Worm (Caenorhabditis elegans) whole organism, midembryonic: Measurements from ENCODE around the gene VZK822L.2.

Source experiments
- T22C8.4 ChIP-seq: fragments of 200-800 bp; sonication (Bioruptor generic); IDR thresholded peaks from 2 replicates; pipeline ENCODE4 v1.3.6; 2022; ENCODE audit warnings: missing genetic modification characterization, missing compliant biosample characterization
- flt-1 ChIP-seq: fragments of 200-800 bp; sonication (Bioruptor generic); IDR thresholded peaks from 2 replicates; pipeline ENCODE4 v1.3.6; 2022; ENCODE audit warnings: missing genetic modification characterization, missing compliant biosample characterization
- ref-1 ChIP-seq: fragments of 200-800 bp; sonication (Bioruptor generic); conservative IDR thresholded peaks from 2 replicates; pipeline ENCODE4 v1.3.6; 2022; ENCODE audit warnings: missing genetic modification reagents, missing genetic modification characterization, missing compliant biosample characterization

DNA sequence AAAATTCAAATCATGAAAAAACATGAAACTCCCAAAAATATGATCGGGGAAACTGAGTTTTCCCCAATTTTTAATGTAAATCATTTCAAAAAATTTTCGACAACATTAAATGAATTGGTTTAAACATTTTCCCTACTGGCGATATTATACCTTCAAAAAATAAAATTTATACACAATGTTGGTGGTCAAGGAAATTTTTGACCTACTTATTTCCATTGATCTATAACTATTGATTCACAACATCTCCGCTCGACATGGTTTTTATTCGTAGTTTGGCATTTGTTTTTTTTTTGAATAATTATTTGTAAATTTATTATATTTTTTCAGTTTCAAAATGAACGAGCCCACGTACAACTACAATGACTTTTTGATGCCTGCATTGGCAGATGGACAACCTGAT is 38.4 kb downstream of the VZK822L.2 start, which contains the start of gene tbx-36:
- TF ChIP-seq flt-1 (no peak), T22C8.4 (GFP tag; lab: Robert Waterston, UW) (no peak), ref-1 (GFP tag; lab: Robert Waterston, UW) (no peak)
